Worm (Caenorhabditis elegans) whole organism, midembryonic: ENCODE measurements around the gene gst-44.

Experiments used
- T22C8.4 ChIP-seq: fragments of 200-800 bp; sonication (Bioruptor generic); IDR thresholded peaks from 2 replicates; pipeline ENCODE4 v1.3.6; 2022; ENCODE audit warnings: missing genetic modification characterization, missing compliant biosample characterization
- flt-1 ChIP-seq: fragments of 200-800 bp; sonication (Bioruptor generic); IDR thresholded peaks from 2 replicates; pipeline ENCODE4 v1.3.6; 2022; ENCODE audit warnings: missing genetic modification characterization, missing compliant biosample characterization
- med-1 ChIP-seq: sonication (generic microtip); optimal IDR thresholded peaks from 2 replicates; lab custom pipeline; 2017; ENCODE audit warnings: missing genetic modification characterization, mild to moderate bottlenecking, missing compliant biosample characterization, antibody characterized with exemption, missing genetic modification reagents; ENCODE audit not compliant: insufficient read depth
- ztf-23 ChIP-seq: fragments of 200-800 bp; sonication (Bioruptor generic); IDR thresholded peaks from 2 replicates; pipeline ENCODE4 v1.3.6; 2022; ENCODE audit warnings: missing genetic modification reagents, missing genetic modification characterization, missing compliant biosample characterization
- ztf-29 ChIP-seq: fragments of 200-800 bp; sonication (Bioruptor generic); IDR thresholded peaks from 2 replicates; pipeline ENCODE4 v1.3.6; 2022; ENCODE audit warnings: missing genetic modification reagents, missing genetic modification characterization, missing compliant biosample characterization

DNA sequence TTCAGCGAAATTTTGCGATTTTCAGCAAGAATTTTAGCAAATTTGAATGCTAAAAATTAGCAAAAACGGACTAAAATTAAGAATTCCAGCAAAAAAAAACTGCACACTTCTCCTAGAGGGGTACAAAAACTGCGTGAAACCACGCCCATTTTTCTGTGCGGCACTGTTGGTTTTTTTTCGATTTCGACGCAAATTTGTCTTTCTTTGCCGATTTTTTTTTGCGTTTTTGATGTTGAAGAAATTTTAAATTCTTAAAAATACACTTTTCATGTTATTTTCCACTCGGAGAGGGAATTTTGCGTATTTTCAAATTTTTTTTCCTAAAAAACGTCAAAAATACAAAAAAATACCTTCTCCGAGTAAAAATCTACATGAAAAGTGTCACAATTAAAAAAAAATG, 13.3 kb downstream of the gst-44 start, which contains the start of gene syp-1:
- TF ChIP-seq ztf-23 (no peak), med-1 (GFP tag; lab: Kevin White, UChicago) (no peak), flt-1 (no peak), ztf-29 (GFP tag; lab: Robert Waterston, UW) (no peak), T22C8.4 (GFP tag; lab: Robert Waterston, UW) (no peak)
